Fruit fly (Drosophila melanogaster) whole organism, embryonic: ENCODE results near the gene CG9240.

Experiments
- ATbp ChIP-seq: fragments of 200-800 bp; sonication (Bioruptor generic); optimal IDR thresholded peaks from 2 replicates; lab custom pipeline; 2017; ENCODE audit warnings: missing biosample characterization, mild to moderate bottlenecking, missing genetic modification characterization, missing genetic modification reagents
- Atf-2 ChIP-seq: fragments of 200-800 bp; sonication (Bioruptor generic); optimal IDR thresholded peaks from 2 replicates; lab custom pipeline; 2016; ENCODE audit warnings: missing biosample characterization, missing genetic modification characterization
- Atf3 ChIP-seq: fragments of 200-800 bp; sonication (Bioruptor generic); optimal IDR thresholded peaks from 3 replicates; lab custom pipeline; 2016; ENCODE audit warnings: missing biosample characterization, missing genetic modification characterization
- BtbVII ChIP-seq: fragments of 200-800 bp; sonication (Bioruptor generic); optimal IDR thresholded peaks from 3 replicates; lab custom pipeline; 2017; ENCODE audit warnings: missing biosample characterization, mild to moderate bottlenecking, missing genetic modification characterization
- CG11560 ChIP-seq: fragments of 200-800 bp; sonication (Bioruptor generic); IDR thresholded peaks from 3 replicates; pipeline ENCODE4 v1.3.6; 2022; ENCODE audit warnings: missing biosample characterization, missing genetic modification characterization
- CG11695 ChIP-seq: fragments of 200-800 bp; sonication (Bioruptor generic); IDR thresholded peaks from 3 replicates; pipeline ENCODE4 v1.3.6; 2022; ENCODE audit warnings: missing biosample characterization, missing genetic modification characterization
- CG12391 ChIP-seq: fragments of 200-800 bp; sonication (Bioruptor generic); optimal IDR thresholded peaks from 3 replicates; lab custom pipeline; 2018; ENCODE audit warnings: missing biosample characterization, mild to moderate bottlenecking, missing genetic modification characterization, moderate library complexity
- CG12659 ChIP-seq: fragments of 200-800 bp; sonication (Bioruptor generic); optimal IDR thresholded peaks from 3 replicates; lab custom pipeline; 2017; ENCODE audit warnings: mild to moderate bottlenecking, missing biosample characterization, missing genetic modification reagents, missing genetic modification characterization
- CG13624 ChIP-seq: fragments of 200-800 bp; sonication (Bioruptor generic); optimal IDR thresholded peaks from 2 replicates; lab custom pipeline; 2016; ENCODE audit warnings: missing biosample characterization, missing genetic modification characterization
- CG17186 ChIP-seq: fragments of 200-800 bp; sonication (Bioruptor generic); optimal IDR thresholded peaks from 3 replicates; lab custom pipeline; 2017; ENCODE audit warnings: missing biosample characterization, missing genetic modification reagents, missing genetic modification characterization
- CG2199 ChIP-seq: fragments of 200-800 bp; sonication (Bioruptor generic); IDR thresholded peaks from 3 replicates; pipeline ENCODE4 v1.3.6; 2022; ENCODE audit warnings: missing biosample characterization, missing genetic modification characterization
- CG31224 ChIP-seq: fragments of 200-800 bp; sonication (Bioruptor generic); IDR thresholded peaks from 2 replicates; pipeline ENCODE4 v1.3.6; 2022; ENCODE audit warnings: missing biosample characterization, missing genetic modification characterization
- CG32532 ChIP-seq: fragments of 200-800 bp; sonication (Bioruptor generic); IDR thresholded peaks from 2 replicates; pipeline ENCODE4 v1.3.6; 2022; ENCODE audit warnings: missing biosample characterization, missing genetic modification characterization
- CG3407 ChIP-seq: fragments of 200-800 bp; sonication (Bioruptor generic); optimal IDR thresholded peaks from 2 replicates; lab custom pipeline; 2018; ENCODE audit warnings: missing biosample characterization, mild to moderate bottlenecking, missing genetic modification characterization
- CG3847 ChIP-seq: fragments of 200-800 bp; sonication (Bioruptor generic); IDR thresholded peaks from 2 replicates; pipeline ENCODE4 v1.3.6; 2022; ENCODE audit warnings: missing biosample characterization, missing genetic modification characterization
- CG4328 ChIP-seq: fragments of 200-800 bp; sonication (Bioruptor generic); optimal IDR thresholded peaks from 3 replicates; lab custom pipeline; 2017; ENCODE audit warnings: missing biosample characterization, missing genetic modification reagents, missing genetic modification characterization
- CG43689 ChIP-seq: fragments of 200-800 bp; sonication (Bioruptor generic); IDR thresholded peaks from 2 replicates; pipeline ENCODE4 v1.3.6; 2022; ENCODE audit warnings: missing biosample characterization, missing genetic modification characterization
- CG4617 ChIP-seq: fragments of 200-800 bp; sonication (Bioruptor generic); optimal IDR thresholded peaks from 3 replicates; lab custom pipeline; 2016; ENCODE audit warnings: missing biosample characterization, missing genetic modification characterization, borderline replicate concordance
- CG6272 ChIP-seq: fragments of 200-800 bp; sonication (Bioruptor generic); IDR thresholded peaks from 2 replicates; pipeline ENCODE4 v1.3.6; 2022; ENCODE audit warnings: missing biosample characterization, missing genetic modification characterization
- CG8478 ChIP-seq: fragments of >200 bp; optimal IDR thresholded peaks from 2 replicates; lab custom pipeline; 2018
- CG8765 ChIP-seq: fragments of 200-800 bp; sonication (Bioruptor generic); IDR thresholded peaks from 2 replicates; pipeline ENCODE4 v1.3.6; 2022; ENCODE audit warnings: missing biosample characterization, missing genetic modification characterization
- CoRest ChIP-seq: fragments of 200-800 bp; sonication (Bioruptor generic); optimal IDR thresholded peaks from 3 replicates; lab custom pipeline; 2018; ENCODE audit warnings: missing biosample characterization, mild to moderate bottlenecking, missing genetic modification characterization, moderate library complexity
- Dek ChIP-seq: fragments of 200-800 bp; sonication (Bioruptor generic); optimal IDR thresholded peaks from 3 replicates; lab custom pipeline; 2019; ENCODE audit warnings: missing biosample characterization, mild to moderate bottlenecking, missing genetic modification characterization, moderate library complexity
- Doc2 ChIP-seq: fragments of 200-800 bp; sonication (Bioruptor generic); IDR thresholded peaks from 2 replicates; pipeline ENCODE4 v1.3.6; 2022; ENCODE audit warnings: missing biosample characterization, missing genetic modification characterization
- HLH54F ChIP-seq: fragments of 200-800 bp; sonication (Bioruptor generic); optimal IDR thresholded peaks from 3 replicates; lab custom pipeline; 2016; ENCODE audit warnings: missing biosample characterization, missing genetic modification characterization
- HmgZ ChIP-seq: fragments of 200-800 bp; sonication (Bioruptor generic); optimal IDR thresholded peaks from 2 replicates; lab custom pipeline; 2018; ENCODE audit warnings: missing biosample characterization, mild to moderate bottlenecking, missing genetic modification characterization
- Kr ChIP-seq: fragments of 200-800 bp; sonication (Bioruptor generic); optimal IDR thresholded peaks from 2 replicates; lab custom pipeline; 2017; ENCODE audit warnings: missing biosample characterization, mild to moderate bottlenecking, missing genetic modification characterization
- Meics ChIP-seq: fragments of 200-800 bp; sonication (Bioruptor generic); optimal IDR thresholded peaks from 2 replicates; lab custom pipeline; 2017; ENCODE audit warnings: missing biosample characterization, mild to moderate bottlenecking, missing genetic modification characterization
- Oaz ChIP-seq: fragments of 200-800 bp; sonication (Bioruptor generic); IDR thresholded peaks from 2 replicates; pipeline ENCODE4 v1.3.6; 2022; ENCODE audit warnings: missing biosample characterization, missing genetic modification characterization
- Pdp1 ChIP-seq, 2 experiments: fragments of 200-800 bp; sonication (Bioruptor generic); optimal IDR thresholded peaks; 3 replicates each; lab custom pipeline; 2016; ENCODE audit warnings: missing biosample characterization in 2 of 2, missing genetic modification characterization in 2 of 2, mild to moderate bottlenecking in 1 of 2, moderate library complexity in 1 of 2
- Side ChIP-seq: fragments of 200-800 bp; sonication (Bioruptor generic); optimal IDR thresholded peaks from 2 replicates; lab custom pipeline; 2016; ENCODE audit warnings: missing biosample characterization, missing genetic modification characterization
- Sox100B ChIP-seq: fragments of 200-800 bp; sonication (Bioruptor generic); optimal IDR thresholded peaks from 3 replicates; lab custom pipeline; 2018; ENCODE audit warnings: missing biosample characterization, mild to moderate bottlenecking, missing genetic modification characterization
- TFAM ChIP-seq: fragments of 200-800 bp; sonication (Bioruptor generic); optimal IDR thresholded peaks from 2 replicates; lab custom pipeline; 2017; ENCODE audit warnings: missing biosample characterization, missing genetic modification characterization, inconsistent platforms
- bowl ChIP-seq: fragments of 200-800 bp; sonication (Bioruptor generic); IDR thresholded peaks from 2 replicates; pipeline ENCODE4 v1.3.6; 2022; ENCODE audit warnings: missing biosample characterization, missing genetic modification characterization
- bsh ChIP-seq, 2 experiments: fragments of 200-800 bp; sonication (Bioruptor generic); optimal IDR thresholded peaks; 2 replicates each; lab custom pipeline; 2017 to 2018; ENCODE audit warnings: mild to moderate bottlenecking in 2 of 2, missing biosample characterization in 2 of 2, missing genetic modification characterization in 2 of 2, moderate library complexity in 1 of 2
- cg ChIP-seq: fragments of 200-800 bp; sonication (Bioruptor generic); optimal IDR thresholded peaks from 3 replicates; lab custom pipeline; 2019; ENCODE audit warnings: missing biosample characterization, mild to moderate bottlenecking, missing genetic modification characterization, moderate library complexity
- emc ChIP-seq: fragments of 200-800 bp; sonication (Bioruptor generic); optimal IDR thresholded peaks from 2 replicates; lab custom pipeline; 2016; ENCODE audit warnings: missing biosample characterization, missing genetic modification characterization
- ems ChIP-seq: fragments of 200-800 bp; sonication (Bioruptor generic); optimal IDR thresholded peaks from 3 replicates; lab custom pipeline; 2016; ENCODE audit warnings: missing biosample characterization, missing genetic modification characterization
- exex ChIP-seq: fragments of 200-800 bp; sonication (Bioruptor generic); optimal IDR thresholded peaks from 4 replicates; lab custom pipeline; 2018; ENCODE audit warnings: missing biosample characterization, mild to moderate bottlenecking, missing genetic modification characterization, moderate library complexity
- gem ChIP-seq: fragments of 200-800 bp; sonication (Bioruptor generic); optimal IDR thresholded peaks from 2 replicates; lab custom pipeline; 2019; ENCODE audit warnings: missing biosample characterization, mild to moderate bottlenecking, missing genetic modification characterization, moderate library complexity
- grn ChIP-seq: fragments of 200-800 bp; sonication (Bioruptor generic); optimal IDR thresholded peaks from 3 replicates; lab custom pipeline; 2017; ENCODE audit warnings: missing biosample characterization, missing genetic modification characterization
- hb ChIP-seq: fragments of 200-800 bp; sonication (Bioruptor generic); IDR thresholded peaks from 3 replicates; pipeline ENCODE4 v1.3.6; 2022; ENCODE audit warnings: missing biosample characterization, missing genetic modification characterization; ENCODE audit not compliant: partially characterized antibody
- hth ChIP-seq: fragments of >200 bp; optimal IDR thresholded peaks from 2 replicates; lab custom pipeline; 2017; ENCODE audit warnings: inconsistent platforms
- kay ChIP-seq: fragments of 200-800 bp; sonication (Bioruptor generic); optimal IDR thresholded peaks from 2 replicates; lab custom pipeline; 2016; ENCODE audit warnings: missing biosample characterization, missing genetic modification characterization
- lab ChIP-seq: fragments of 200-800 bp; sonication (Bioruptor generic); optimal IDR thresholded peaks from 3 replicates; lab custom pipeline; 2017; ENCODE audit warnings: missing biosample characterization, missing genetic modification characterization, mild to moderate bottlenecking, moderate library complexity, missing genetic modification reagents
- lbe ChIP-seq: fragments of 200-800 bp; sonication (Bioruptor generic); optimal IDR thresholded peaks from 2 replicates; lab custom pipeline; 2016; ENCODE audit warnings: missing biosample characterization, mild to moderate bottlenecking, missing genetic modification characterization
- psq ChIP-seq: fragments of 200-800 bp; sonication (Bioruptor generic); optimal IDR thresholded peaks from 2 replicates; lab custom pipeline; 2017; ENCODE audit warnings: missing biosample characterization, missing genetic modification characterization
- sd ChIP-seq: fragments of 200-800 bp; sonication (Bioruptor generic); optimal IDR thresholded peaks from 3 replicates; lab custom pipeline; 2018; ENCODE audit warnings: missing biosample characterization, mild to moderate bottlenecking, missing genetic modification characterization, moderate library complexity
- ssp ChIP-seq: fragments of 200-800 bp; sonication (Bioruptor generic); IDR thresholded peaks from 2 replicates; pipeline ENCODE4 v1.3.6; 2022; ENCODE audit warnings: missing biosample characterization, missing genetic modification characterization
- trh ChIP-seq: fragments of 200-800 bp; sonication (Bioruptor generic); optimal IDR thresholded peaks from 2 replicates; lab custom pipeline; 2016; ENCODE audit warnings: missing biosample characterization, missing genetic modification characterization
- ttk ChIP-seq: fragments of 200-800 bp; sonication (Bioruptor generic); IDR thresholded peaks from 2 replicates; pipeline ENCODE4 v2.1.2; 2022; ENCODE audit warnings: missing biosample characterization, missing genetic modification characterization

Gene CG9240

DNA sequence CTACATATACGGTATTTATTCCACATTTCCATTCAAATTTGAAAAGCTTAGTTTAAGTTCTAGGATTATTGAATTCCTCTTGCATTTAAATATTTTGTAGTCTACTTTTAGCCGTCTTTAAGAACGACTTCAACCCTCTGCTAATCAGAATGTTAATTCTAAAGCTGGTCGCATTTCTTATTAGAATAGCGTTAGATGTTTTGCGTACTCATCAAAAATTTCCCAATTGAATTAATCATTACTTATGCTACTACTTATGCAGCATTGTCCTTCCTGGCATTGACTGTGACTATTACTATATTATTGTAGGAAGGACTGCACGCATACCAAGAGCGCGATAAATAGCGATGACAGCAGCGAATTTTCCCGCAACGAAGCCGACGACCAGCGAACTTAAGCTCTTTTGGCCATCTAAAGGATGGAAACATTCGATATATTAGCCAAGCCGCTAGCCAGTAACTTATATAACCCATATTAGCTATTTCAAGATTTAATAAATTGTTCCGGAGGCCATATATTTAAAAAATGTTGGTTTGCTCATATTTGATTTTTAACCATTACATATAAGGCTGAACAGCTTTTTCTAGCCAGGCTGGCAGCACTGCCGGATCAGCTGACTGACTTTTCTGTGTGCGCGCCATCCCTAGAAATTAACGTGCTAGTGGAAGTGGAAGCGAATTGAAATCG is 4.1 kb downstream of the CG9240 start, which contains the start of gene CG8128 (continued):
- TF ChIP-seq ATbp (GFP tag; lab: Kevin White, UChicago) (no peak), exex (tag; lab: Kevin White, UChicago) (no peak), Meics (GFP tag; lab: Kevin White, UChicago) (no peak), CG32532 (GFP tag; lab: Robert Waterston, UW) (peak; percentile 21; the same call in 1 of the 2 replicates), Atf3 (GFP tag; lab: Kevin White, UChicago) (no peak), CG4617 (GFP tag; lab: Kevin White, UChicago) (no peak), hth (lab: Kevin White, UChicago) (no peak), Kr (GFP tag; lab: Kevin White, UChicago) (no peak), trh (GFP tag; lab: Kevin White, UChicago) (no peak), lbe (no peak), CG17186 (peak; percentile 33), ssp (no peak), lab (GFP tag; lab: Kevin White, UChicago) (no peak), HmgZ (no peak), bsh (GFP tag; optimal IDR thresholded peaks at IDR 0.05; lab: Kevin White, UChicago) (no peak), CG6272 (no peak), emc (GFP tag; lab: Kevin White, UChicago) (no peak), kay (GFP tag; lab: Kevin White, UChicago) (no peak), hb (GFP tag; lab: Robert Waterston, UW) (no peak), CoRest (peak; percentile 20), CG31224 (GFP tag; lab: Robert Waterston, UW) (no peak), CG12391 (peak; percentile 2), gem (tag; lab: Kevin White, UChicago) (no peak), Sox100B (GFP tag; lab: Kevin White, UChicago) (no peak), cg (GFP tag; lab: Kevin White, UChicago) (no peak), CG2199 (GFP tag; lab: Robert Waterston, UW) (no peak), bowl (GFP tag; lab: Robert Waterston, UW) (no peak), CG3407 (GFP tag; lab: Kevin White, UChicago) (no peak), Doc2 (GFP tag; lab: Robert Waterston, UW) (no peak), CG4328 (GFP tag; lab: Kevin White, UChicago) (no peak), CG8478 (lab: Kevin White, UChicago) (no peak), grn (GFP tag; lab: Kevin White, UChicago) (no peak), BtbVII (GFP tag; lab: Kevin White, UChicago) (no peak), CG3847 (GFP tag; lab: Robert Waterston, UW) (no peak), Side (GFP tag; lab: Kevin White, UChicago) (no peak), Pdp1 (GFP tag; optimal IDR thresholded peaks at IDR 0.05; lab: Kevin White, UChicago) (peak in 1 of 2 experiments; percentile 7), CG11695 (GFP tag; lab: Robert Waterston, UW) (no peak), Atf-2 (no peak), CG11560 (tag; lab: Robert Waterston, UW) (no peak), CG13624 (GFP tag; lab: Kevin White, UChicago) (no peak), CG12659 (GFP tag; lab: Kevin White, UChicago) (no peak), ems (no peak), Oaz (GFP tag; lab: Robert Waterston, UW) (no peak), sd (no peak), TFAM (GFP tag; lab: Kevin White, UChicago) (no peak), CG43689 (GFP tag; lab: Robert Waterston, UW) (no peak), HLH54F (GFP tag; lab: Kevin White, UChicago) (peak; percentile 3), CG8765 (GFP tag; lab: Robert Waterston, UW) (no peak), ttk (GFP tag; lab: Robert Waterston, UW) (no peak), psq (GFP tag; lab: Kevin White, UChicago) (no peak), Dek (tag; lab: Kevin White, UChicago) (no peak)
